Fruit fly (Drosophila melanogaster) whole organism, prepupa: Measurements from ENCODE around the gene CG43333.
A peak's percentile ranks its signal among the peaks of the same experiment; 100 is the strongest.

ENCODE experiments used
- CG10631 ChIP-seq: fragments of 200-800 bp; sonication (Bioruptor generic); optimal IDR thresholded peaks from 2 replicates; lab custom pipeline; 2016; ENCODE audit warnings: missing biosample characterization, missing genetic modification characterization
- CG10669 ChIP-seq: fragments of 200-800 bp; sonication (Bioruptor generic); optimal IDR thresholded peaks from 3 replicates; lab custom pipeline; 2018; ENCODE audit warnings: missing biosample characterization, mild to moderate bottlenecking, missing genetic modification characterization, moderate library complexity
- CG11294 ChIP-seq: fragments of 200-800 bp; sonication (Bioruptor generic); IDR thresholded peaks from 2 replicates; pipeline ENCODE4 v1.3.6; 2022; ENCODE audit warnings: missing biosample characterization, missing genetic modification characterization
- CG1621 ChIP-seq: fragments of 200-800 bp; sonication (Bioruptor generic); optimal IDR thresholded peaks from 3 replicates; lab custom pipeline; 2018; ENCODE audit warnings: missing biosample characterization, mild to moderate bottlenecking, missing genetic modification characterization
- CG3032 ChIP-seq: fragments of 200-800 bp; optimal IDR thresholded peaks from 2 replicates; lab custom pipeline; 2019; ENCODE audit warnings: missing biosample characterization, mild to moderate bottlenecking, missing genetic modification characterization, moderate library complexity
- CG32006 ChIP-seq: fragments of 200-800 bp; sonication (Bioruptor generic); optimal IDR thresholded peaks from 3 replicates; lab custom pipeline; 2017; ENCODE audit warnings: missing biosample characterization, mild to moderate bottlenecking, missing genetic modification characterization
- CG6163 ChIP-seq: fragments of 200-800 bp; sonication (Bioruptor generic); IDR thresholded peaks from 3 replicates; pipeline ENCODE4 v1.3.6; 2022; ENCODE audit warnings: missing biosample characterization, missing genetic modification characterization
- CG6276 ChIP-seq: fragments of 200-800 bp; sonication (Bioruptor generic); optimal IDR thresholded peaks from 2 replicates; lab custom pipeline; 2017; ENCODE audit warnings: missing biosample characterization, mild to moderate bottlenecking, missing genetic modification characterization
- CG6792 ChIP-seq: fragments of 200-800 bp; sonication (Bioruptor generic); optimal IDR thresholded peaks from 3 replicates; lab custom pipeline; 2016; ENCODE audit warnings: missing biosample characterization, missing genetic modification characterization
- CG6808 ChIP-seq: fragments of 200-800 bp; sonication (Bioruptor generic); optimal IDR thresholded peaks from 3 replicates; lab custom pipeline; 2017; ENCODE audit warnings: missing biosample characterization, missing genetic modification characterization, mild to moderate bottlenecking, moderate library complexity, missing genetic modification reagents
- CG6854 ChIP-seq: fragments of 200-800 bp; sonication (Bioruptor generic); optimal IDR thresholded peaks from 2 replicates; lab custom pipeline; 2017; ENCODE audit warnings: missing biosample characterization, mild to moderate bottlenecking, missing genetic modification characterization
- Eip75B ChIP-seq: fragments of 200-800 bp; sonication (Bioruptor generic); optimal IDR thresholded peaks from 3 replicates; lab custom pipeline; 2016; ENCODE audit warnings: missing biosample characterization, missing genetic modification characterization
- Eip78C ChIP-seq: fragments of 200-800 bp; sonication (Bioruptor generic); peaks from one replicate; lab custom pipeline; 2016; ENCODE audit warnings: missing biosample characterization, missing genetic modification characterization
- Eip93F ChIP-seq: fragments of 200-800 bp; sonication (Bioruptor generic); optimal IDR thresholded peaks from 2 replicates; lab custom pipeline; 2016; ENCODE audit warnings: missing biosample characterization, mild to moderate bottlenecking, missing genetic modification characterization
- Ets21C ChIP-seq: fragments of 200-800 bp; sonication (Bioruptor generic); optimal IDR thresholded peaks from 3 replicates; lab custom pipeline; 2016; ENCODE audit warnings: missing biosample characterization, missing genetic modification characterization
- Hr39 ChIP-seq: fragments of 200-800 bp; sonication (Bioruptor generic); optimal IDR thresholded peaks from 2 replicates; lab custom pipeline; 2016; ENCODE audit warnings: missing biosample characterization, missing genetic modification characterization
- Hr4 ChIP-seq: fragments of 200-800 bp; sonication (Bioruptor generic); optimal IDR thresholded peaks from 3 replicates; lab custom pipeline; 2016; ENCODE audit warnings: missing biosample characterization, missing genetic modification characterization
- Met ChIP-seq: fragments of 200-800 bp; sonication (Bioruptor generic); optimal IDR thresholded peaks from 3 replicates; lab custom pipeline; 2016; ENCODE audit warnings: missing biosample characterization, missing genetic modification characterization
- Sox102F ChIP-seq: fragments of 200-800 bp; sonication (Bioruptor generic); optimal IDR thresholded peaks from 2 replicates; lab custom pipeline; 2016; ENCODE audit warnings: missing biosample characterization, mild to moderate bottlenecking, missing genetic modification characterization
- cyc ChIP-seq: fragments of 200-800 bp; sonication (Bioruptor generic); optimal IDR thresholded peaks from 3 replicates; lab custom pipeline; 2016; ENCODE audit warnings: missing biosample characterization, missing genetic modification characterization
- dac ChIP-seq: fragments of 200-800 bp; sonication (Bioruptor generic); optimal IDR thresholded peaks from 2 replicates; lab custom pipeline; 2017; ENCODE audit warnings: missing biosample characterization, mild to moderate bottlenecking, missing genetic modification characterization
- pdm3 ChIP-seq: fragments of 200-800 bp; sonication (Bioruptor generic); optimal IDR thresholded peaks from 3 replicates; lab custom pipeline; 2016; ENCODE audit warnings: missing biosample characterization, missing genetic modification characterization
- spab ChIP-seq: fragments of 200-800 bp; sonication (Bioruptor generic); optimal IDR thresholded peaks from 2 replicates; lab custom pipeline; 2017; ENCODE audit warnings: missing biosample characterization, mild to moderate bottlenecking, missing genetic modification characterization, missing genetic modification reagents
- ss ChIP-seq, 2 experiments: fragments of 200-800 bp; sonication (Bioruptor generic); optimal IDR thresholded peaks; 2 replicates in 1 of 2; 3 replicates in 1 of 2; lab custom pipeline; 2017 to 2018; ENCODE audit warnings: mild to moderate bottlenecking in 2 of 2, missing biosample characterization in 2 of 2, missing genetic modification characterization in 2 of 2, moderate library complexity in 1 of 2
- svp ChIP-seq: fragments of 200-800 bp; sonication (Bioruptor generic); peaks from one replicate; lab custom pipeline; 2016; ENCODE audit warnings: missing biosample characterization, missing genetic modification characterization
- topi ChIP-seq: fragments of 200-800 bp; sonication (Bioruptor generic); optimal IDR thresholded peaks from 3 replicates; lab custom pipeline; 2016; ENCODE audit warnings: missing biosample characterization, missing genetic modification characterization

Gene CG43333

DNA sequence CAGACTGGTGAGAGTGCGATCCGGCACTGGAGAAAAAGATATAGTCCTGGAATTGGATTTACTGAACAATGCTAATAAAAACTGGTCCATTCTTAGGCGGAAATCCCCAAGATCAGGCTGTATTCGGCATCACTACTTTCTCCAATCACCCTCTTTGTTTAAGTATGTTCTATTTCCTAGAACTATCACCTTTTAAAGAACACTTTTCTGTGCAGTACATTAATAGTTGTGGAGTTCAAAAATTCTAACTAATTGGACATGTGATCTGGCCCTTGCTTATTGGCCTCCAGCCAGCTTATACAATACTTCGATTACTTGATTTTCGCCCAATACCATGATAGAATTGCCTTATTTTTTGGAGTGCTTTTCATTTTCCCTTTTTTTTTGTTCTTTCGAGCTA, 56.9 kb downstream of the CG43333 start:
- TF ChIP-seq Eip78C: peak; percentile 1
- TF ChIP-seq svp (GFP tag; lab: Kevin White, UChicago): peak; percentile 49
- peak; percentile 2 for TF ChIP-seq pdm3 (GFP tag; lab: Kevin White, UChicago)
- no peak for TF ChIP-seq Ets21C (GFP tag; lab: Kevin White, UChicago)

DNA sequence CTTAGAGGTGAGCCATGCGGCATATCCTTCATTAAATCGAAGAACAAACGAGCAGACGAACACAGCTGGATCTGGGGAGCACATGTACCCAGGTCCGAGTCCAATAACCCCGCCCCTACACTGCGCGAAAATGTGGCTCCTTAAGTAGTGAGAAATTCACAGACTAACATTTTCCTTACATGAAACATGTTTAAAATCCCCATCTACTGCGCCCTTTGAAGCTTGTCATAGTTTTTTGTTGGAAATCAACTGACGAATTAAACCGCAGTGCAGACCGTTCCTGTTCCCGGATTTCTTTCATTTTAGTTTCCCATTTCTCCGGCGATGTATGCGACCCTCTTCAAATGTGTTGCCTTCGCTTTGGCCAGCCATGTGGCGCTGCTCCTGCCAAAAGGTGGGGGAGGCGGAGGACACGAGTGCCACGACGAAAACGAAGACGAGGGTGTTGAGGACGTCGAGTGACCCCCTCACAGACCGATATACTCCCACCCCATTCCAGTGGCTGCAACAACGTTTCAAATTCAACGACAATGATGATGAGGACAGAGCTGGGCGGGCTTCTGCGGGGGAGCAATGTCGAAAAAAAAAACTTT, 57.6 kb downstream of the CG43333 start:
- peak; percentile 7 for TF ChIP-seq Met
- TF ChIP-seq CG6792: no peak
- TF ChIP-seq CG3032: peak; percentile 8
- peak; percentile 5 for TF ChIP-seq CG32006 (GFP tag; lab: Kevin White, UChicago)
- TF ChIP-seq Eip78C: peak; percentile 12
- peak; percentile 49 for TF ChIP-seq svp (GFP tag; lab: Kevin White, UChicago)
- TF ChIP-seq spab (GFP tag; lab: Kevin White, UChicago): peak; percentile 22
- peak; percentile 4 for TF ChIP-seq cyc
- TF ChIP-seq Hr39 (GFP tag; lab: Kevin White, UChicago): peak; percentile 3
- no peak; the same call in 2 of the 3 replicates for TF ChIP-seq CG6163 (GFP tag; lab: Robert Waterston, UW)
- TF ChIP-seq CG10631 (GFP tag; lab: Kevin White, UChicago): no peak
- TF ChIP-seq Hr4: no peak
- no peak for TF ChIP-seq CG6276 (GFP tag; lab: Kevin White, UChicago)

DNA sequence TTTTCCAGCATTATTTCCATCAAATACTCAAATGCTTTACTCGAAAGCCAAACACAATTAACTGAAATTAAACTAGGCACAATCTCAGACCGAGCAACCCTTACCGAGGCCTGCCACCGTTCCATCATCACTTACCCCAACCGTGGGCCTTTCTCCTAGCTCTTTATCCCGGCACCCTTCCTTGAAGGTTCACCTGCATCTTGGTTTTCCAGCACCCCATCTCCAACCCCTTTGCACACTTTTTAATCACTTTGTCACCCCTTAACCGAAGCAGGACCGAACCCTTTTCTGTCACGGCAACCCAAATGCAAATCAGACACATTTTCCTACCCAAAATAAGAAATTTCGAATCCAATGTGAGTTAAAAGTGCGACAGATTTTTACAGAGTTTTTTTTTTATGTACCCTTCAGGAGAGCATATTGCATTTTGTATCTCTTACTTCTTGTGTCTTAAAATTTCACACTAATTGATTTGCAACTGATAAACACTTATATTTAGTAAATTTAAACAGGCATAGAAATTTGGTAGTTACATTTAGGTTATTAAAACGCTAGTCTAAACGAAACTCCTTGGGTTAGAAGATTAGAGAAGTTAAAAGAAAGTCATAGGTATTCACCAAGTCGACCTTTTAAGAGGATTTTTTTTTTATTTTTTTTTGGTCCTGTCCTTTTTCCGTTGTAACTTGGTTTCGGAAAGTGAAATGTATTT, 59.6 kb downstream of the CG43333 start:
- TF ChIP-seq pdm3 (GFP tag; lab: Kevin White, UChicago): no peak
- TF ChIP-seq Sox102F (GFP tag; lab: Kevin White, UChicago): no peak
- TF ChIP-seq svp (GFP tag; lab: Kevin White, UChicago): no peak
- no peak for TF ChIP-seq CG11294 (GFP tag; lab: Robert Waterston, UW)
- no peak for TF ChIP-seq Eip93F (GFP tag; lab: Kevin White, UChicago)
- TF ChIP-seq CG10631 (GFP tag; lab: Kevin White, UChicago): no peak
- TF ChIP-seq dac (GFP tag; lab: Kevin White, UChicago): no peak
- no peak for TF ChIP-seq topi (GFP tag; lab: Kevin White, UChicago)
- no peak for TF ChIP-seq CG6854 (GFP tag; lab: Kevin White, UChicago)
- TF ChIP-seq Eip75B (GFP tag; lab: Kevin White, UChicago): no peak
- no peak for TF ChIP-seq CG1621 (tag; lab: Kevin White, UChicago)
- TF ChIP-seq CG10669: no peak

DNA sequence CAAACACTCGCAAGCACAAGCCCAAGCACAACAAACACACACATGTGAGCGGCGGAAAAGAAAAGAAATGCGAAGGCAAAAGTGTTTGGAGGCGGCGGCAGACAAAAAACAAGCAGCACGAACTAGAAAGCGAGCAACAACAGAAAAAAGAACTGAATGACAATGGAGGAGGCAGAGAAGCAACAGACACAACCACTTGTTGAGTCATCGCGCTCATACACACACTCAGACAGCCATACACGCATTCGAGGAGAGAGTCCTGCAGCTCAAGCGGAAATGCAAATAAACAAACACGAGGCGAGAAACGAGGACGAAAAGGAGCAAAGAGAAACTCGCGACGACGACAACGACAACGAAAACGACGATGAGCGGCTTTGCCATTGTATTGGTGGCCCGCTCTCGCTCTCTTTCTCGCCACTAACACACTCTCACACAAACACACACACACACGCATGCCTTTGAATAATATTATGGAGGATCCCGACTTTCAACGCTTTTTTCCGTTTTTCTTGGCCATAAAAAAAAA, 64.4 kb downstream of the CG43333 start:
- TF ChIP-seq CG3032: no peak
- TF ChIP-seq CG6808 (GFP tag; lab: Kevin White, UChicago): peak; percentile 34
- TF ChIP-seq ss (GFP tag; optimal IDR thresholded peaks at IDR 0.05; lab: Kevin White, UChicago): peak in 1 of 2 experiments; percentile 20
